Fruit fly (Drosophila melanogaster) whole organism, embryonic: Measurements from ENCODE around the gene RpS25.

Experiments used
- Ada2b ChIP-seq: fragments of 200-800 bp; sonication (Bioruptor generic); IDR thresholded peaks from 2 replicates; pipeline ENCODE4 v1.3.6; 2022; ENCODE audit warnings: missing biosample characterization, missing genetic modification characterization
- CG12071 ChIP-seq: fragments of 200-800 bp; sonication (Bioruptor generic); optimal IDR thresholded peaks from 3 replicates; lab custom pipeline; 2018; ENCODE audit warnings: missing biosample characterization, mild to moderate bottlenecking, missing genetic modification characterization
- CG12744 ChIP-seq: fragments of 200-800 bp; sonication (Bioruptor generic); optimal IDR thresholded peaks from 2 replicates; lab custom pipeline; 2016; ENCODE audit warnings: missing biosample characterization, missing genetic modification characterization
- CG13123 ChIP-seq: fragments of 200-800 bp; sonication (Bioruptor generic); optimal IDR thresholded peaks from 2 replicates; lab custom pipeline; 2016; ENCODE audit warnings: missing biosample characterization, missing genetic modification characterization
- CG13287 ChIP-seq: fragments of 200-800 bp; sonication (Bioruptor generic); IDR thresholded peaks from 2 replicates; pipeline ENCODE4 v1.3.6; 2022; ENCODE audit warnings: missing biosample characterization, missing genetic modification characterization; ENCODE audit not compliant: partially characterized antibody
- CG1602 ChIP-seq: fragments of 200-800 bp; sonication (Bioruptor generic); optimal IDR thresholded peaks from 3 replicates; lab custom pipeline; 2016; ENCODE audit warnings: missing biosample characterization, missing genetic modification characterization
- CG1647 ChIP-seq: fragments of 200-800 bp; sonication (Bioruptor generic); optimal IDR thresholded peaks from 3 replicates; lab custom pipeline; 2016; ENCODE audit warnings: missing biosample characterization, missing genetic modification characterization
- CG17186 ChIP-seq: fragments of 200-800 bp; sonication (Bioruptor generic); optimal IDR thresholded peaks from 3 replicates; lab custom pipeline; 2017; ENCODE audit warnings: missing biosample characterization, missing genetic modification reagents, missing genetic modification characterization
- CG17568 ChIP-seq: fragments of 200-800 bp; sonication (Bioruptor generic); optimal IDR thresholded peaks from 2 replicates; lab custom pipeline; 2018; ENCODE audit warnings: missing biosample characterization, mild to moderate bottlenecking, missing genetic modification characterization, moderate library complexity
- CG2202 ChIP-seq: fragments of 200-800 bp; sonication (Bioruptor generic); optimal IDR thresholded peaks from 2 replicates; lab custom pipeline; 2018; ENCODE audit warnings: missing biosample characterization, mild to moderate bottlenecking, missing genetic modification characterization
- CG33557 ChIP-seq: fragments of 200-800 bp; sonication (Bioruptor generic); optimal IDR thresholded peaks from 2 replicates; lab custom pipeline; 2019; ENCODE audit warnings: missing biosample characterization, mild to moderate bottlenecking, missing genetic modification characterization, moderate library complexity
- CG4360 ChIP-seq: fragments of 200-800 bp; sonication (Bioruptor generic); IDR thresholded peaks from 2 replicates; pipeline ENCODE4 v1.3.6; 2022; ENCODE audit warnings: missing biosample characterization, missing genetic modification characterization
- CG6175 ChIP-seq: fragments of 200-800 bp; sonication (Bioruptor generic); IDR thresholded peaks from 3 replicates; pipeline ENCODE4 v1.3.6; 2022; ENCODE audit warnings: missing biosample characterization, missing genetic modification characterization
- CG6765 ChIP-seq: fragments of 200-800 bp; sonication (Bioruptor generic); optimal IDR thresholded peaks from 3 replicates; lab custom pipeline; 2017; ENCODE audit warnings: missing biosample characterization, mild to moderate bottlenecking, missing genetic modification characterization
- CG9437 ChIP-seq: fragments of 200-800 bp; sonication (Bioruptor generic); optimal IDR thresholded peaks from 2 replicates; lab custom pipeline; 2018; ENCODE audit warnings: missing biosample characterization, mild to moderate bottlenecking, missing genetic modification characterization
- CG9727 ChIP-seq: fragments of 200-800 bp; sonication (Bioruptor generic); optimal IDR thresholded peaks from 3 replicates; lab custom pipeline; 2017; ENCODE audit warnings: missing biosample characterization, mild to moderate bottlenecking, missing genetic modification characterization
- Chrac-16 ChIP-seq: fragments of 200-800 bp; sonication (Bioruptor generic); optimal IDR thresholded peaks from 3 replicates; lab custom pipeline; 2016; ENCODE audit warnings: missing biosample characterization, missing genetic modification characterization
- E2f1 ChIP-seq: fragments of 200-800 bp; sonication (Bioruptor generic); IDR thresholded peaks from 2 replicates; pipeline ENCODE4 v1.3.6; 2022; ENCODE audit warnings: missing biosample characterization, missing genetic modification characterization
- GATAe ChIP-seq: fragments of 200-800 bp; sonication (Bioruptor generic); conservative IDR thresholded peaks from 2 replicates; pipeline ENCODE4 v1.3.6; 2022; ENCODE audit warnings: missing biosample characterization, missing genetic modification characterization
- Lim3 ChIP-seq: fragments of 200-800 bp; sonication (Bioruptor generic); IDR thresholded peaks from 2 replicates; pipeline ENCODE4 v1.3.6; 2022; ENCODE audit warnings: missing biosample characterization, missing genetic modification characterization
- Lpt ChIP-seq: fragments of >200 bp; optimal IDR thresholded peaks from 2 replicates; lab custom pipeline; 2018; ENCODE audit warnings: missing biosample characterization, missing genetic modification characterization
- Nf-YC ChIP-seq: fragments of 200-800 bp; optimal IDR thresholded peaks from 3 replicates; lab custom pipeline; 2019; ENCODE audit warnings: missing biosample characterization, mild to moderate bottlenecking, missing genetic modification characterization, moderate library complexity
- NfI ChIP-seq: fragments of 200-800 bp; sonication (Bioruptor generic); optimal IDR thresholded peaks from 3 replicates; lab custom pipeline; 2018; ENCODE audit warnings: missing biosample characterization, mild to moderate bottlenecking, missing genetic modification characterization, moderate library complexity
- Pdp1 ChIP-seq, 2 experiments: fragments of 200-800 bp; sonication (Bioruptor generic); optimal IDR thresholded peaks; 3 replicates each; lab custom pipeline; 2016; ENCODE audit warnings: missing biosample characterization in 2 of 2, missing genetic modification characterization in 2 of 2, mild to moderate bottlenecking in 1 of 2, moderate library complexity in 1 of 2
- Rx ChIP-seq: fragments of 200-800 bp; sonication (Bioruptor generic); IDR thresholded peaks from 2 replicates; pipeline ENCODE4 v1.3.6; 2022; ENCODE audit warnings: missing biosample characterization, missing genetic modification characterization
- Ssrp ChIP-seq: fragments of 200-800 bp; sonication (Bioruptor generic); optimal IDR thresholded peaks from 2 replicates; lab custom pipeline; 2018; ENCODE audit warnings: missing biosample characterization, mild to moderate bottlenecking, missing genetic modification characterization, moderate library complexity
- ab ChIP-seq: fragments of 200-800 bp; sonication (Bioruptor generic); optimal IDR thresholded peaks from 2 replicates; lab custom pipeline; 2016; ENCODE audit warnings: missing biosample characterization, missing genetic modification characterization
- al ChIP-seq: fragments of 200-800 bp; sonication (Bioruptor generic); IDR thresholded peaks from 2 replicates; pipeline ENCODE4 v1.3.6; 2022; ENCODE audit warnings: missing biosample characterization, missing genetic modification characterization
- amos ChIP-seq: fragments of 200-800 bp; sonication (Bioruptor generic); IDR thresholded peaks from 2 replicates; pipeline ENCODE4 v1.3.6; 2022; ENCODE audit warnings: missing biosample characterization, missing genetic modification characterization; ENCODE audit not compliant: partially characterized antibody
- bbx ChIP-seq: fragments of 200-800 bp; sonication (Bioruptor generic); IDR thresholded peaks from 2 replicates; pipeline ENCODE4 v1.3.6; 2022; ENCODE audit warnings: missing biosample characterization, missing genetic modification characterization; ENCODE audit not compliant: partially characterized antibody
- cad ChIP-seq: fragments of >200 bp; optimal IDR thresholded peaks from 2 replicates; lab custom pipeline; 2017; ENCODE audit warnings: missing biosample characterization, missing genetic modification characterization
- chif ChIP-seq, 2 experiments: fragments of 200-800 bp; sonication (Bioruptor generic); optimal IDR thresholded peaks; 3 replicates each; lab custom pipeline; 2016; ENCODE audit warnings: missing biosample characterization in 2 of 2, missing genetic modification characterization in 2 of 2
- ci ChIP-seq: fragments of 200-800 bp; sonication (Bioruptor generic); IDR thresholded peaks from 3 replicates; pipeline ENCODE4 v1.3.6; 2022; ENCODE audit warnings: missing biosample characterization, missing genetic modification characterization
- corto ChIP-seq: fragments of 200-800 bp; sonication (Bioruptor generic); optimal IDR thresholded peaks from 2 replicates; lab custom pipeline; 2016; ENCODE audit warnings: missing biosample characterization, mild to moderate bottlenecking, missing genetic modification characterization, moderate library complexity
- esg ChIP-seq: fragments of 200-800 bp; sonication (Bioruptor generic); conservative IDR thresholded peaks from 2 replicates; pipeline ENCODE4 v1.3.6; 2022; ENCODE audit warnings: missing biosample characterization, missing genetic modification characterization
- gce ChIP-seq: fragments of 200-800 bp; sonication (Bioruptor generic); IDR thresholded peaks from 3 replicates; pipeline ENCODE4 v1.3.6; 2022; ENCODE audit warnings: missing biosample characterization, missing genetic modification characterization
- gcm2 ChIP-seq: fragments of 200-800 bp; sonication (Bioruptor generic); optimal IDR thresholded peaks from 2 replicates; lab custom pipeline; 2016; ENCODE audit warnings: missing biosample characterization, missing genetic modification characterization
- grau ChIP-seq: fragments of 200-800 bp; optimal IDR thresholded peaks from 3 replicates; lab custom pipeline; 2019; ENCODE audit warnings: missing biosample characterization, mild to moderate bottlenecking, missing genetic modification characterization, moderate library complexity
- inv ChIP-seq: fragments of 200-800 bp; sonication (Bioruptor generic); IDR thresholded peaks from 2 replicates; pipeline ENCODE4 v1.3.6; 2022; ENCODE audit warnings: missing biosample characterization, missing genetic modification characterization; ENCODE audit not compliant: partially characterized antibody
- nom ChIP-seq: fragments of 200-800 bp; sonication (Bioruptor generic); optimal IDR thresholded peaks from 2 replicates; lab custom pipeline; 2017; ENCODE audit warnings: missing biosample characterization, missing genetic modification characterization, mild to moderate bottlenecking, moderate library complexity, missing genetic modification reagents
- oc ChIP-seq: fragments of 200-800 bp; sonication (Bioruptor generic); optimal IDR thresholded peaks from 2 replicates; lab custom pipeline; 2018; ENCODE audit warnings: missing biosample characterization, mild to moderate bottlenecking, missing genetic modification characterization, moderate library complexity
- otp ChIP-seq: fragments of 200-800 bp; sonication (Bioruptor generic); IDR thresholded peaks from 3 replicates; pipeline ENCODE4, ENCODE4 v1.3.6; 2022; ENCODE audit warnings: missing biosample characterization, missing genetic modification characterization
- pum ChIP-seq: fragments of 200-800 bp; sonication (Bioruptor generic); optimal IDR thresholded peaks from 2 replicates; lab custom pipeline; 2016; ENCODE audit warnings: missing biosample characterization, missing genetic modification characterization
- ro ChIP-seq: fragments of 200-800 bp; sonication (Bioruptor generic); IDR thresholded peaks from 2 replicates; pipeline ENCODE4 v1.3.6; 2022; ENCODE audit warnings: missing biosample characterization, missing genetic modification characterization
- run ChIP-seq: fragments of 200-800 bp; sonication (Bioruptor generic); optimal IDR thresholded peaks from 3 replicates; lab custom pipeline; 2018; ENCODE audit warnings: missing biosample characterization, mild to moderate bottlenecking, missing genetic modification characterization
- sens ChIP-seq: fragments of 200-800 bp; sonication (Bioruptor generic); peaks from one replicate; lab custom pipeline; 2016; ENCODE audit warnings: missing biosample characterization, missing genetic modification characterization
- sim ChIP-seq: fragments of 200-800 bp; sonication (Bioruptor generic); IDR thresholded peaks from 2 replicates; pipeline ENCODE4 v1.3.6; 2022; ENCODE audit warnings: missing biosample characterization, missing genetic modification characterization
- sima ChIP-seq: fragments of 200-800 bp; sonication (Bioruptor generic); optimal IDR thresholded peaks from 2 replicates; lab custom pipeline; 2016; ENCODE audit warnings: missing biosample characterization, missing genetic modification characterization
- tx ChIP-seq: fragments of 200-800 bp; sonication (Bioruptor generic); optimal IDR thresholded peaks from 2 replicates; lab custom pipeline; 2016; ENCODE audit warnings: missing biosample characterization, missing genetic modification characterization
- wek ChIP-seq: fragments of 200-800 bp; sonication (Bioruptor generic); optimal IDR thresholded peaks from 3 replicates; lab custom pipeline; 2018; ENCODE audit warnings: missing biosample characterization, mild to moderate bottlenecking, missing genetic modification characterization, moderate library complexity
- zfh1 ChIP-seq: fragments of 200-800 bp; sonication (Bioruptor generic); IDR thresholded peaks from 3 replicates; pipeline ENCODE4 v1.3.6; 2022; ENCODE audit warnings: missing biosample characterization, missing genetic modification characterization

The RpS25 gene

dm6 chr3R:11200885-11201421 is 15.1 kb downstream of the RpS25 start (continued):
- TF ChIP-seq CG9727 (peak; percentile 60), CG33557 (GFP tag; lab: Kevin White, UChicago) (no peak), Pdp1 (GFP tag; optimal IDR thresholded peaks at IDR 0.05; lab: Kevin White, UChicago) (peak in 1 of 2 experiments; percentile 66), CG1602 (GFP tag; lab: Kevin White, UChicago) (peak; percentile 9), CG13287 (GFP tag; lab: Robert Waterston, UW) (no peak), oc (tag; lab: Kevin White, UChicago) (peak; percentile 19), GATAe (GFP tag; lab: Robert Waterston, UW) (peak; percentile 87), cad (GFP tag; lab: Kevin White, UChicago) (no peak), CG13123 (GFP tag; lab: Kevin White, UChicago) (no peak), zfh1 (GFP tag; lab: Robert Waterston, UW) (peak; percentile 58; the same call in 1 of the 3 replicates), sima (GFP tag; lab: Kevin White, UChicago) (no peak), nom (GFP tag; lab: Kevin White, UChicago) (no peak), ab (GFP tag; lab: Kevin White, UChicago) (no peak), tx (GFP tag; lab: Kevin White, UChicago) (no peak), chif (GFP tag; optimal IDR thresholded peaks at IDR 0.05; lab: Kevin White, UChicago) (no peak), CG12071 (GFP tag; lab: Kevin White, UChicago) (no peak), Lim3 (GFP tag; lab: Robert Waterston, UW) (no peak), gcm2 (no peak), ci (GFP tag; lab: Robert Waterston, UW) (no peak), wek (no peak), pum (no peak), otp (GFP tag; lab: Robert Waterston, UW) (no peak), CG9437 (GFP tag; lab: Kevin White, UChicago) (peak; percentile 33), esg (peak; percentile 62), bbx (no peak), run (tag; lab: Kevin White, UChicago) (no peak), corto (GFP tag; lab: Kevin White, UChicago) (peak; percentile 76), Nf-YC (tag; lab: Kevin White, UChicago) (no peak), Rx (GFP tag; lab: Robert Waterston, UW) (no peak), CG6175 (GFP tag; lab: Robert Waterston, UW) (0 out of 3 replicates have a peak, but pooled peaks have one; percentile 50), CG6765 (no peak), CG17568 (GFP tag; lab: Kevin White, UChicago) (peak; percentile 55), CG4360 (GFP tag; lab: Robert Waterston, UW) (no peak), CG12744 (GFP tag; lab: Kevin White, UChicago) (no peak), sens (GFP tag; lab: Kevin White, UChicago) (no peak), grau (tag; lab: Kevin White, UChicago) (peak; percentile 79), al (GFP tag; lab: Robert Waterston, UW) (peak; percentile 64; the same call in 1 of the 2 replicates), NfI (GFP tag; lab: Kevin White, UChicago) (peak; percentile 60), CG1647 (no peak), Chrac-16 (peak; percentile 51), inv (GFP tag; lab: Robert Waterston, UW) (no peak), Ssrp (tag; lab: Kevin White, UChicago) (peak; percentile 27), sim (GFP tag; lab: Robert Waterston, UW) (no peak), E2f1 (GFP tag; lab: Robert Waterston, UW) (peak; percentile 56), CG17186 (GFP tag; lab: Kevin White, UChicago) (no peak), ro (GFP tag; lab: Robert Waterston, UW) (no peak), CG2202 (no peak), Ada2b (GFP tag; lab: Robert Waterston, UW) (peak; percentile 57), amos (GFP tag; lab: Robert Waterston, UW) (no peak), Lpt (GFP tag; lab: Kevin White, UChicago) (no peak), gce (GFP tag; lab: Robert Waterston, UW) (no peak)
